Worm (Caenorhabditis elegans) whole organism, L3 larva: Measurements from ENCODE around the gene C10C5.7.

Experiments
- egl-27 ChIP-seq: sonication (generic microtip); optimal IDR thresholded peaks from 4 replicates; lab custom pipeline; 2017; ENCODE audit warnings: missing biosample characterization, missing genetic modification reagents, missing genetic modification characterization
- nhr-23 ChIP-seq: fragments of 150-350 bp; optimal IDR thresholded peaks from 2 replicates; lab custom pipeline; 2014; ENCODE audit warnings: missing biosample characterization, missing genetic modification reagents, missing genetic modification characterization

DNA sequence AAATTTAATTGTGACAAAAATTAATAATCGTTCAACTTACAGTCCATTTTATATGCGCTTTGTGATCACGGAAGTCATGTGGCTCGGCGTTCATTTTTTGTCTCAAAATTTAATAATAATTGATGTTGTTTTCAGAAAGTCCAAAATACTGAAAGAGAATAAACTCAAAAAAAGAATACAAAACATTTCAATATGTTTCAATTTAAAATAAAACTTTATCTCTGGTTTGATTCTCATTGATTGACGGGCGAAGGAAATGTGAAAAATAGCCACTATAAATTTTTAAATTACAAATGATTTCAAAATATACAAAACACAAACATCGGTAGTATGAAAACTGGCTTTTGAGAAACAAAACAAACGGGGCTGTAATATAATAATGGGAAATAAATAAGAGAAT is 45.7 kb upstream of the C10C5.7 start, which contains the start of gene T20D3.6:
- TF ChIP-seq nhr-23 (tag; lab: Kevin White, UChicago) (no peak), egl-27 (tag; lab: Kevin White, UChicago) (no peak)
